Fruit fly (Drosophila melanogaster) whole organism, embryonic: Measurements from ENCODE around the gene mdu.

Experiments used
- Ada2b ChIP-seq: fragments of 200-800 bp; sonication (Bioruptor generic); IDR thresholded peaks from 2 replicates; pipeline ENCODE4 v1.3.6; 2022; ENCODE audit warnings: missing biosample characterization, missing genetic modification characterization
- Antp ChIP-seq: fragments of 200-800 bp; sonication (Bioruptor generic); optimal IDR thresholded peaks from 3 replicates; lab custom pipeline; 2016; ENCODE audit warnings: missing biosample characterization, missing genetic modification characterization
- B-H1 ChIP-seq: fragments of 200-800 bp; sonication (Bioruptor generic); IDR thresholded peaks from 3 replicates; pipeline ENCODE4 v1.3.6; 2022; ENCODE audit warnings: missing biosample characterization, missing genetic modification characterization
- CG10147 ChIP-seq: fragments of 200-800 bp; sonication (Bioruptor generic); optimal IDR thresholded peaks from 2 replicates; lab custom pipeline; 2019; ENCODE audit warnings: missing biosample characterization, mild to moderate bottlenecking, missing genetic modification characterization, moderate library complexity
- CG10366 ChIP-seq: fragments of 200-800 bp; sonication (Bioruptor generic); IDR thresholded peaks from 2 replicates; pipeline ENCODE4 v1.3.6; 2022; ENCODE audit warnings: missing biosample characterization, missing genetic modification characterization
- CG10462 ChIP-seq: fragments of 200-800 bp; sonication (Bioruptor generic); optimal IDR thresholded peaks from 2 replicates; lab custom pipeline; 2016; ENCODE audit warnings: missing biosample characterization, missing genetic modification characterization
- CG11247 ChIP-seq: fragments of 200-800 bp; sonication (Bioruptor generic); IDR thresholded peaks from 2 replicates; pipeline ENCODE4 v1.3.6; 2022; ENCODE audit warnings: missing biosample characterization, missing genetic modification characterization
- CG12104 ChIP-seq: fragments of 200-800 bp; sonication (Bioruptor generic); optimal IDR thresholded peaks from 3 replicates; lab custom pipeline; 2016; ENCODE audit warnings: missing biosample characterization, missing genetic modification characterization
- CG1233 ChIP-seq: fragments of 200-800 bp; sonication (Bioruptor generic); optimal IDR thresholded peaks from 4 replicates; lab custom pipeline; 2018; ENCODE audit warnings: missing biosample characterization, mild to moderate bottlenecking, missing genetic modification characterization
- CG13123 ChIP-seq: fragments of 200-800 bp; sonication (Bioruptor generic); optimal IDR thresholded peaks from 2 replicates; lab custom pipeline; 2016; ENCODE audit warnings: missing biosample characterization, missing genetic modification characterization
- CG13775 ChIP-seq: fragments of 200-800 bp; sonication (Bioruptor generic); optimal IDR thresholded peaks from 3 replicates; lab custom pipeline; 2017; ENCODE audit warnings: missing biosample characterization, mild to moderate bottlenecking, missing genetic modification characterization
- CG14014 ChIP-seq: fragments of 200-800 bp; sonication (Bioruptor generic); IDR thresholded peaks from 2 replicates; pipeline ENCODE4 v1.3.6; 2022; ENCODE audit warnings: missing biosample characterization, missing genetic modification characterization
- CG2678 ChIP-seq: fragments of 200-800 bp; sonication (Bioruptor generic); optimal IDR thresholded peaks from 3 replicates; lab custom pipeline; 2019; ENCODE audit warnings: missing biosample characterization, mild to moderate bottlenecking, missing genetic modification characterization, moderate library complexity
- CG30403 ChIP-seq: fragments of 200-800 bp; sonication (Bioruptor generic); optimal IDR thresholded peaks from 3 replicates; lab custom pipeline; 2016; ENCODE audit warnings: missing biosample characterization, missing genetic modification characterization
- CG30431 ChIP-seq: fragments of 200-800 bp; sonication (Bioruptor generic); optimal IDR thresholded peaks from 2 replicates; lab custom pipeline; 2017; ENCODE audit warnings: missing biosample characterization, missing genetic modification characterization
- CG31224 ChIP-seq: fragments of 200-800 bp; sonication (Bioruptor generic); IDR thresholded peaks from 2 replicates; pipeline ENCODE4 v1.3.6; 2022; ENCODE audit warnings: missing biosample characterization, missing genetic modification characterization
- CG34376 ChIP-seq: fragments of 200-800 bp; sonication (Bioruptor generic); optimal IDR thresholded peaks from 2 replicates; lab custom pipeline; 2018; ENCODE audit warnings: missing biosample characterization, mild to moderate bottlenecking, missing genetic modification characterization
- CG4282 ChIP-seq: fragments of 200-800 bp; sonication (Bioruptor generic); optimal IDR thresholded peaks from 2 replicates; lab custom pipeline; 2016; ENCODE audit warnings: missing biosample characterization, missing genetic modification characterization
- CG4854 ChIP-seq: fragments of 200-800 bp; sonication (Bioruptor generic); optimal IDR thresholded peaks from 2 replicates; lab custom pipeline; 2016; ENCODE audit warnings: missing biosample characterization, missing genetic modification characterization, inconsistent platforms
- CG7271 ChIP-seq: fragments of 200-800 bp; sonication (Bioruptor generic); optimal IDR thresholded peaks from 2 replicates; lab custom pipeline; 2018; ENCODE audit warnings: missing biosample characterization, mild to moderate bottlenecking, missing genetic modification characterization, moderate library complexity
- CG7786 ChIP-seq: fragments of 200-800 bp; sonication (Bioruptor generic); optimal IDR thresholded peaks from 2 replicates; lab custom pipeline; 2016; ENCODE audit warnings: missing biosample characterization, missing genetic modification characterization
- CG9609 ChIP-seq: fragments of 200-800 bp; sonication (Bioruptor generic); optimal IDR thresholded peaks from 3 replicates; lab custom pipeline; 2016; ENCODE audit warnings: missing biosample characterization, missing genetic modification characterization
- D19A ChIP-seq: fragments of 200-800 bp; optimal IDR thresholded peaks from 3 replicates; lab custom pipeline; 2019; ENCODE audit warnings: missing biosample characterization, mild to moderate bottlenecking, missing genetic modification characterization, moderate library complexity
- Doc3 ChIP-seq: fragments of 200-800 bp; sonication (Bioruptor generic); IDR thresholded peaks from 3 replicates; pipeline ENCODE4 v1.3.6; 2022; ENCODE audit warnings: missing biosample characterization, missing genetic modification characterization; ENCODE audit not compliant: partially characterized antibody
- E2f2 ChIP-seq: fragments of 200-800 bp; sonication (Bioruptor generic); IDR thresholded peaks from 2 replicates; pipeline ENCODE4 v1.3.6; 2022; ENCODE audit warnings: missing biosample characterization, missing genetic modification characterization
- HmgD ChIP-seq: fragments of 200-800 bp; sonication (Bioruptor generic); optimal IDR thresholded peaks from 3 replicates; lab custom pipeline; 2016; ENCODE audit warnings: missing biosample characterization, missing genetic modification characterization
- Lim3 ChIP-seq: fragments of 200-800 bp; sonication (Bioruptor generic); IDR thresholded peaks from 2 replicates; pipeline ENCODE4 v1.3.6; 2022; ENCODE audit warnings: missing biosample characterization, missing genetic modification characterization
- Meics ChIP-seq: fragments of 200-800 bp; sonication (Bioruptor generic); optimal IDR thresholded peaks from 2 replicates; lab custom pipeline; 2017; ENCODE audit warnings: missing biosample characterization, mild to moderate bottlenecking, missing genetic modification characterization
- Sry-β ChIP-seq: fragments of 200-800 bp; sonication (Bioruptor generic); optimal IDR thresholded peaks from 2 replicates; lab custom pipeline; 2018; ENCODE audit warnings: missing biosample characterization, mild to moderate bottlenecking, missing genetic modification characterization, moderate library complexity
- YL-1 ChIP-seq: fragments of 200-800 bp; sonication (Bioruptor generic); optimal IDR thresholded peaks from 3 replicates; lab custom pipeline; 2017; ENCODE audit warnings: missing biosample characterization, mild to moderate bottlenecking, missing genetic modification characterization
- ac ChIP-seq: fragments of 200-800 bp; sonication (Bioruptor generic); optimal IDR thresholded peaks from 3 replicates; lab custom pipeline; 2017; ENCODE audit warnings: missing biosample characterization, mild to moderate bottlenecking, missing genetic modification characterization
- amos ChIP-seq: fragments of 200-800 bp; sonication (Bioruptor generic); IDR thresholded peaks from 2 replicates; pipeline ENCODE4 v1.3.6; 2022; ENCODE audit warnings: missing biosample characterization, missing genetic modification characterization; ENCODE audit not compliant: partially characterized antibody
- ash1 ChIP-seq: fragments of 200-800 bp; sonication (Bioruptor generic); optimal IDR thresholded peaks from 2 replicates; lab custom pipeline; 2018; ENCODE audit warnings: missing biosample characterization, mild to moderate bottlenecking, missing genetic modification characterization
- az2 ChIP-seq: fragments of 200-800 bp; sonication (Bioruptor generic); optimal IDR thresholded peaks from 3 replicates; lab custom pipeline; 2016; ENCODE audit warnings: missing biosample characterization, missing genetic modification characterization
- cato ChIP-seq: fragments of 200-800 bp; sonication (Bioruptor generic); optimal IDR thresholded peaks from 2 replicates; lab custom pipeline; 2016; ENCODE audit warnings: missing biosample characterization, missing genetic modification characterization, borderline replicate concordance
- caup ChIP-seq: fragments of 200-800 bp; sonication (Bioruptor generic); optimal IDR thresholded peaks from 3 replicates; lab custom pipeline; 2017; ENCODE audit warnings: missing biosample characterization, mild to moderate bottlenecking, missing genetic modification characterization, moderate library complexity; ENCODE audit not compliant: severe bottlenecking
- dimm ChIP-seq: fragments of 200-800 bp; sonication (Bioruptor generic); IDR thresholded peaks from 2 replicates; pipeline ENCODE4 v1.3.6; 2022; ENCODE audit warnings: missing biosample characterization, missing genetic modification characterization
- disco-r ChIP-seq: fragments of 200-800 bp; sonication (Bioruptor generic); optimal IDR thresholded peaks from 2 replicates; lab custom pipeline; 2016; ENCODE audit warnings: missing biosample characterization, missing genetic modification characterization
- dmrt99B ChIP-seq: fragments of 200-800 bp; sonication (Bioruptor generic); optimal IDR thresholded peaks from 2 replicates; lab custom pipeline; 2018; ENCODE audit warnings: missing biosample characterization, mild to moderate bottlenecking, missing genetic modification characterization, moderate library complexity
- ewg ChIP-seq: fragments of 200-800 bp; sonication (Bioruptor generic); optimal IDR thresholded peaks from 3 replicates; lab custom pipeline; 2017; ENCODE audit warnings: mild to moderate bottlenecking, missing biosample characterization, missing genetic modification reagents, missing genetic modification characterization
- eyg ChIP-seq: fragments of 200-800 bp; sonication (Bioruptor generic); optimal IDR thresholded peaks from 3 replicates; lab custom pipeline; 2016; ENCODE audit warnings: missing biosample characterization, missing genetic modification characterization
- fru ChIP-seq: fragments of >200 bp; optimal IDR thresholded peaks from 2 replicates; lab custom pipeline; 2017
- her ChIP-seq: fragments of 200-800 bp; sonication (Bioruptor generic); optimal IDR thresholded peaks from 2 replicates; lab custom pipeline; 2016; ENCODE audit warnings: missing biosample characterization, missing genetic modification characterization
- pzg ChIP-seq: fragments of 200-800 bp; sonication (Bioruptor generic); optimal IDR thresholded peaks from 3 replicates; lab custom pipeline; 2018; ENCODE audit warnings: missing biosample characterization, mild to moderate bottlenecking, missing genetic modification characterization, moderate library complexity
- ro ChIP-seq: fragments of 200-800 bp; sonication (Bioruptor generic); IDR thresholded peaks from 2 replicates; pipeline ENCODE4 v1.3.6; 2022; ENCODE audit warnings: missing biosample characterization, missing genetic modification characterization
- salm ChIP-seq: fragments of 200-800 bp; sonication (Bioruptor generic); optimal IDR thresholded peaks from 2 replicates; lab custom pipeline; 2018; ENCODE audit warnings: missing biosample characterization, mild to moderate bottlenecking, missing genetic modification characterization
- sim ChIP-seq: fragments of 200-800 bp; sonication (Bioruptor generic); IDR thresholded peaks from 2 replicates; pipeline ENCODE4 v1.3.6; 2022; ENCODE audit warnings: missing biosample characterization, missing genetic modification characterization
- so ChIP-seq: fragments of 200-800 bp; sonication (Bioruptor generic); IDR thresholded peaks from 3 replicates; pipeline ENCODE4 v1.3.6; 2022; ENCODE audit warnings: missing biosample characterization, missing genetic modification characterization
- trh ChIP-seq: fragments of 200-800 bp; sonication (Bioruptor generic); optimal IDR thresholded peaks from 2 replicates; lab custom pipeline; 2016; ENCODE audit warnings: missing biosample characterization, missing genetic modification characterization
- twi ChIP-seq: fragments of 200-800 bp; optimal IDR thresholded peaks from 2 replicates; lab custom pipeline; 2019; ENCODE audit warnings: missing biosample characterization, mild to moderate bottlenecking, missing genetic modification characterization, moderate library complexity
- unc-4 ChIP-seq: fragments of 200-800 bp; sonication (Bioruptor generic); IDR thresholded peaks from 2 replicates; pipeline ENCODE4 v1.3.6; 2022; ENCODE audit warnings: missing biosample characterization, missing genetic modification characterization; ENCODE audit not compliant: partially characterized antibody
- vnd ChIP-seq: fragments of 200-800 bp; sonication (Bioruptor generic); IDR thresholded peaks from 3 replicates; pipeline ENCODE4 v1.3.6; 2022; ENCODE audit warnings: missing biosample characterization, missing genetic modification characterization; ENCODE audit not compliant: partially characterized antibody

Gene mdu

dm6 chrX:12547657-12548056 lies 50.7 kb downstream of the mdu start (continued):
- no peak; the same call in 1 of the 2 replicates for TF ChIP-seq CG10366 (GFP tag; lab: Robert Waterston, UW)
- no peak for TF ChIP-seq az2 (GFP tag; lab: Kevin White, UChicago)
- TF ChIP-seq CG13123 (GFP tag; lab: Kevin White, UChicago): no peak
- no peak for TF ChIP-seq sim
- TF ChIP-seq caup (GFP tag; lab: Kevin White, UChicago): peak; percentile 24
- no peak for TF ChIP-seq salm
- no peak for TF ChIP-seq disco-r (GFP tag; lab: Kevin White, UChicago)
- TF ChIP-seq dmrt99B: peak; percentile 57
- TF ChIP-seq CG30431: no peak
- no peak for TF ChIP-seq CG11247
- TF ChIP-seq amos (GFP tag; lab: Robert Waterston, UW): no peak
- no peak for TF ChIP-seq trh (GFP tag; lab: Kevin White, UChicago)
- TF ChIP-seq cato (GFP tag; lab: Kevin White, UChicago): no peak
- peak; percentile 30 for TF ChIP-seq CG30403
- TF ChIP-seq dimm (GFP tag; lab: Robert Waterston, UW): no peak
- TF ChIP-seq Meics: peak; percentile 26
- TF ChIP-seq ash1: no peak
- no peak for TF ChIP-seq CG4282
- TF ChIP-seq ewg (GFP tag; lab: Kevin White, UChicago): peak; percentile 94
- no peak for TF ChIP-seq CG13775
- TF ChIP-seq twi (tag; lab: Kevin White, UChicago): no peak
- peak; percentile 68 for TF ChIP-seq CG2678 (tag; lab: Kevin White, UChicago)
- no peak for TF ChIP-seq CG7271 (tag; lab: Kevin White, UChicago)
- TF ChIP-seq so (GFP tag; lab: Robert Waterston, UW): peak; percentile 29; the same call in 1 of the 3 replicates
- TF ChIP-seq YL-1 (GFP tag; lab: Kevin White, UChicago): no peak
- TF ChIP-seq CG1233 (GFP tag; lab: Kevin White, UChicago): no peak
- TF ChIP-seq CG12104 (GFP tag; lab: Kevin White, UChicago): no peak
- no peak for TF ChIP-seq unc-4 (GFP tag; lab: Robert Waterston, UW)
- no peak for TF ChIP-seq ro
- TF ChIP-seq HmgD (GFP tag; lab: Kevin White, UChicago): no peak
- TF ChIP-seq eyg (GFP tag; lab: Kevin White, UChicago): no peak
- no peak for TF ChIP-seq fru (lab: Kevin White, UChicago)
- peak; percentile 25 for TF ChIP-seq CG34376
- no peak for TF ChIP-seq CG31224
- TF ChIP-seq CG4854: no peak
- peak; percentile 6 for TF ChIP-seq CG9609
- no peak for TF ChIP-seq CG7786 (GFP tag; lab: Kevin White, UChicago)
- TF ChIP-seq D19A (tag; lab: Kevin White, UChicago): peak; percentile 45
- no peak for TF ChIP-seq CG10462 (GFP tag; lab: Kevin White, UChicago)
- no peak for TF ChIP-seq E2f2
- no peak for TF ChIP-seq Lim3 (GFP tag; lab: Robert Waterston, UW)
- TF ChIP-seq Ada2b: no peak
- TF ChIP-seq vnd: no peak
- no peak for TF ChIP-seq pzg (GFP tag; lab: Kevin White, UChicago)
- TF ChIP-seq Doc3 (GFP tag; lab: Robert Waterston, UW): no peak
- no peak for TF ChIP-seq Sry-β
- TF ChIP-seq CG14014: peak; percentile 26; the same call in 1 of the 2 replicates
- no peak for TF ChIP-seq B-H1
- TF ChIP-seq her: peak; percentile 5
- no peak for TF ChIP-seq Antp
- TF ChIP-seq CG10147: peak; percentile 49
- no peak for TF ChIP-seq ac
